Fruit fly (Drosophila melanogaster) whole organism, embryonic: ENCODE results near the gene CG43389.

Experiments
- Blimp-1 ChIP-seq: fragments of 200-800 bp; sonication (Bioruptor generic); optimal IDR thresholded peaks from 3 replicates; lab custom pipeline; 2018; ENCODE audit warnings: missing biosample characterization, missing genetic modification characterization, mild to moderate bottlenecking, moderate library complexity, missing genetic modification reagents
- CG5180 ChIP-seq: fragments of 200-800 bp; sonication (Bioruptor generic); optimal IDR thresholded peaks from 3 replicates; lab custom pipeline; 2017; ENCODE audit warnings: missing biosample characterization, missing genetic modification characterization, mild to moderate bottlenecking, moderate library complexity, missing genetic modification reagents
- Max ChIP-seq: fragments of 200-800 bp; sonication (Bioruptor generic); optimal IDR thresholded peaks from 2 replicates; lab custom pipeline; 2016; ENCODE audit warnings: missing biosample characterization, mild to moderate bottlenecking, missing genetic modification characterization
- usp ChIP-seq: fragments of >200 bp; optimal IDR thresholded peaks from 2 replicates; lab custom pipeline; 2017; ENCODE audit warnings: missing biosample characterization, missing genetic modification characterization

- TF ChIP-seq Max (GFP tag; lab: Kevin White, UChicago) (no peak), Blimp-1 (no peak), usp (GFP tag; lab: Kevin White, UChicago) (no peak), CG5180 (GFP tag; lab: Kevin White, UChicago) (no peak)
Observed at dm6 chr3L:3226458-3226783, 21.4 kb upstream of the CG43389 start.
